Fruit fly (Drosophila melanogaster) whole organism, prepupa: ENCODE measurements around the gene CG7766.

Experiments used
- Blimp-1 ChIP-seq: fragments of 200-800 bp; sonication (Bioruptor generic); optimal IDR thresholded peaks from 3 replicates; lab custom pipeline; 2017; ENCODE audit warnings: missing biosample characterization, missing genetic modification characterization, mild to moderate bottlenecking, moderate library complexity, missing genetic modification reagents
- CG10631 ChIP-seq: fragments of 200-800 bp; sonication (Bioruptor generic); optimal IDR thresholded peaks from 2 replicates; lab custom pipeline; 2016; ENCODE audit warnings: missing biosample characterization, missing genetic modification characterization
- CG10669 ChIP-seq: fragments of 200-800 bp; sonication (Bioruptor generic); optimal IDR thresholded peaks from 3 replicates; lab custom pipeline; 2018; ENCODE audit warnings: missing biosample characterization, mild to moderate bottlenecking, missing genetic modification characterization, moderate library complexity
- CG11294 ChIP-seq: fragments of 200-800 bp; sonication (Bioruptor generic); IDR thresholded peaks from 2 replicates; pipeline ENCODE4 v1.3.6; 2022; ENCODE audit warnings: missing biosample characterization, missing genetic modification characterization
- CG11762 ChIP-seq: fragments of 200-800 bp; sonication (Bioruptor generic); optimal IDR thresholded peaks from 3 replicates; lab custom pipeline; 2016; ENCODE audit warnings: missing biosample characterization, missing genetic modification characterization; ENCODE audit not compliant: insufficient read depth
- CG11902 ChIP-seq: fragments of 200-800 bp; sonication (Bioruptor generic); optimal IDR thresholded peaks from 3 replicates; lab custom pipeline; 2016; ENCODE audit warnings: missing biosample characterization, missing genetic modification characterization
- CG15336 ChIP-seq: fragments of 200-800 bp; sonication (Bioruptor generic); IDR thresholded peaks from 2 replicates; pipeline ENCODE4 v1.3.6; 2022; ENCODE audit warnings: missing biosample characterization, missing genetic modification characterization
- CG1621 ChIP-seq: fragments of 200-800 bp; sonication (Bioruptor generic); optimal IDR thresholded peaks from 3 replicates; lab custom pipeline; 2018; ENCODE audit warnings: missing biosample characterization, mild to moderate bottlenecking, missing genetic modification characterization
- CG3032 ChIP-seq: fragments of 200-800 bp; optimal IDR thresholded peaks from 2 replicates; lab custom pipeline; 2019; ENCODE audit warnings: missing biosample characterization, mild to moderate bottlenecking, missing genetic modification characterization, moderate library complexity
- CG32006 ChIP-seq: fragments of 200-800 bp; sonication (Bioruptor generic); optimal IDR thresholded peaks from 3 replicates; lab custom pipeline; 2017; ENCODE audit warnings: missing biosample characterization, mild to moderate bottlenecking, missing genetic modification characterization
- CG34406 ChIP-seq: fragments of 200-800 bp; sonication (Bioruptor generic); optimal IDR thresholded peaks from 3 replicates; lab custom pipeline; 2016; ENCODE audit warnings: missing biosample characterization, missing genetic modification characterization
- CG3919 ChIP-seq: fragments of 200-800 bp; sonication (Bioruptor generic); optimal IDR thresholded peaks from 3 replicates; lab custom pipeline; 2016; ENCODE audit warnings: missing biosample characterization, missing genetic modification characterization
- CG6163 ChIP-seq: fragments of 200-800 bp; sonication (Bioruptor generic); IDR thresholded peaks from 3 replicates; pipeline ENCODE4 v1.3.6; 2022; ENCODE audit warnings: missing biosample characterization, missing genetic modification characterization
- CG6792 ChIP-seq: fragments of 200-800 bp; sonication (Bioruptor generic); optimal IDR thresholded peaks from 3 replicates; lab custom pipeline; 2016; ENCODE audit warnings: missing biosample characterization, missing genetic modification characterization
- CG6854 ChIP-seq: fragments of 200-800 bp; sonication (Bioruptor generic); optimal IDR thresholded peaks from 2 replicates; lab custom pipeline; 2017; ENCODE audit warnings: missing biosample characterization, mild to moderate bottlenecking, missing genetic modification characterization
- CG7368 ChIP-seq: fragments of 200-800 bp; sonication (Bioruptor generic); optimal IDR thresholded peaks from 3 replicates; lab custom pipeline; 2016; ENCODE audit warnings: missing biosample characterization, missing genetic modification characterization
- CG8119 ChIP-seq: fragments of 200-800 bp; sonication (Bioruptor generic); IDR thresholded peaks from 3 replicates; pipeline ENCODE4 v1.3.6; 2022; ENCODE audit warnings: missing biosample characterization, missing genetic modification characterization
- CG8319 ChIP-seq: fragments of 200-800 bp; sonication (Bioruptor generic); optimal IDR thresholded peaks from 3 replicates; lab custom pipeline; 2016; ENCODE audit warnings: missing biosample characterization, missing genetic modification characterization
- CG8632 ChIP-seq: fragments of 200-800 bp; sonication (Bioruptor generic); optimal IDR thresholded peaks from 3 replicates; lab custom pipeline; 2016; ENCODE audit warnings: missing biosample characterization, missing genetic modification characterization
- CG9139 ChIP-seq: fragments of 200-800 bp; sonication (Bioruptor generic); optimal IDR thresholded peaks from 3 replicates; lab custom pipeline; 2017; ENCODE audit warnings: missing biosample characterization, mild to moderate bottlenecking, missing genetic modification characterization
- Eip75B ChIP-seq: fragments of 200-800 bp; sonication (Bioruptor generic); optimal IDR thresholded peaks from 3 replicates; lab custom pipeline; 2016; ENCODE audit warnings: missing biosample characterization, missing genetic modification characterization
- Eip78C ChIP-seq: fragments of 200-800 bp; sonication (Bioruptor generic); peaks from one replicate; lab custom pipeline; 2016; ENCODE audit warnings: missing biosample characterization, missing genetic modification characterization
- Ets21C ChIP-seq: fragments of 200-800 bp; sonication (Bioruptor generic); optimal IDR thresholded peaks from 3 replicates; lab custom pipeline; 2016; ENCODE audit warnings: missing biosample characterization, missing genetic modification characterization
- Ets96B ChIP-seq: fragments of 200-800 bp; optimal IDR thresholded peaks from 2 replicates; lab custom pipeline; 2019; ENCODE audit warnings: missing biosample characterization, mild to moderate bottlenecking, missing genetic modification characterization, moderate library complexity
- Gug ChIP-seq: fragments of 200-800 bp; sonication (Bioruptor generic); IDR thresholded peaks from 2 replicates; pipeline ENCODE4 v1.3.6; 2022; ENCODE audit warnings: missing biosample characterization, missing genetic modification characterization
- Hr39 ChIP-seq: fragments of 200-800 bp; sonication (Bioruptor generic); optimal IDR thresholded peaks from 2 replicates; lab custom pipeline; 2016; ENCODE audit warnings: missing biosample characterization, missing genetic modification characterization
- Hr4 ChIP-seq: fragments of 200-800 bp; sonication (Bioruptor generic); optimal IDR thresholded peaks from 3 replicates; lab custom pipeline; 2016; ENCODE audit warnings: missing biosample characterization, missing genetic modification characterization
- Lpt ChIP-seq: fragments of 200-800 bp; sonication (Bioruptor generic); optimal IDR thresholded peaks from 3 replicates; lab custom pipeline; 2016; ENCODE audit warnings: missing biosample characterization, missing genetic modification characterization
- OdsH ChIP-seq: fragments of 200-800 bp; sonication (Bioruptor generic); optimal IDR thresholded peaks from 3 replicates; lab custom pipeline; 2016; ENCODE audit warnings: missing biosample characterization, missing genetic modification characterization
- Smox ChIP-seq: fragments of 200-800 bp; sonication (Bioruptor generic); optimal IDR thresholded peaks from 3 replicates; lab custom pipeline; 2016; ENCODE audit warnings: missing biosample characterization, missing genetic modification characterization
- Sox14 ChIP-seq: fragments of 200-800 bp; sonication (Bioruptor generic); optimal IDR thresholded peaks from 3 replicates; lab custom pipeline; 2016; ENCODE audit warnings: missing biosample characterization, missing genetic modification characterization
- Sox15 ChIP-seq: fragments of 200-800 bp; sonication (Bioruptor generic); optimal IDR thresholded peaks from 3 replicates; lab custom pipeline; 2016; ENCODE audit warnings: missing biosample characterization, missing genetic modification characterization
- achi ChIP-seq: fragments of 200-800 bp; sonication (Bioruptor generic); optimal IDR thresholded peaks from 3 replicates; lab custom pipeline; 2016; ENCODE audit warnings: missing biosample characterization, missing genetic modification characterization
- cyc ChIP-seq: fragments of 200-800 bp; sonication (Bioruptor generic); optimal IDR thresholded peaks from 3 replicates; lab custom pipeline; 2016; ENCODE audit warnings: missing biosample characterization, missing genetic modification characterization
- dac ChIP-seq: fragments of 200-800 bp; sonication (Bioruptor generic); optimal IDR thresholded peaks from 2 replicates; lab custom pipeline; 2017; ENCODE audit warnings: missing biosample characterization, mild to moderate bottlenecking, missing genetic modification characterization
- dsx ChIP-seq: fragments of 200-800 bp; optimal IDR thresholded peaks from 3 replicates; lab custom pipeline; 2019; ENCODE audit warnings: missing biosample characterization, mild to moderate bottlenecking, missing genetic modification characterization, moderate library complexity; ENCODE audit not compliant: poor library complexity, severe bottlenecking
- esn ChIP-seq: fragments of 200-800 bp; sonication (Bioruptor generic); optimal IDR thresholded peaks from 2 replicates; lab custom pipeline; 2016; ENCODE audit warnings: missing biosample characterization, mild to moderate bottlenecking, missing genetic modification characterization, moderate library complexity
- fd59A ChIP-seq: fragments of 200-800 bp; sonication (Bioruptor generic); optimal IDR thresholded peaks from 2 replicates; lab custom pipeline; 2017; ENCODE audit warnings: missing biosample characterization, mild to moderate bottlenecking, missing genetic modification characterization, missing genetic modification reagents
- fd85E ChIP-seq: fragments of 200-800 bp; sonication (Bioruptor generic); optimal IDR thresholded peaks from 3 replicates; lab custom pipeline; 2016; ENCODE audit warnings: missing biosample characterization, missing genetic modification characterization
- fkh ChIP-seq: fragments of 200-800 bp; sonication (Bioruptor generic); optimal IDR thresholded peaks from 3 replicates; lab custom pipeline; 2017; ENCODE audit warnings: missing biosample characterization, mild to moderate bottlenecking, missing genetic modification characterization, moderate library complexity
- lz ChIP-seq: fragments of 200-800 bp; sonication (Bioruptor generic); optimal IDR thresholded peaks from 3 replicates; lab custom pipeline; 2016; ENCODE audit warnings: missing biosample characterization, missing genetic modification characterization
- pdm3 ChIP-seq: fragments of 200-800 bp; sonication (Bioruptor generic); optimal IDR thresholded peaks from 3 replicates; lab custom pipeline; 2016; ENCODE audit warnings: missing biosample characterization, missing genetic modification characterization
- salr ChIP-seq, 2 experiments: fragments of 200-800 bp; sonication (Bioruptor generic); optimal IDR thresholded peaks; 3 replicates each; lab custom pipeline; 2016 to 2018; ENCODE audit warnings: missing biosample characterization in 2 of 2, missing genetic modification characterization in 2 of 2, mild to moderate bottlenecking in 1 of 2
- spab ChIP-seq: fragments of 200-800 bp; sonication (Bioruptor generic); optimal IDR thresholded peaks from 2 replicates; lab custom pipeline; 2017; ENCODE audit warnings: missing biosample characterization, mild to moderate bottlenecking, missing genetic modification characterization, missing genetic modification reagents
- ss ChIP-seq, 2 experiments: fragments of 200-800 bp; sonication (Bioruptor generic); optimal IDR thresholded peaks; 2 replicates in 1 of 2; 3 replicates in 1 of 2; lab custom pipeline; 2017 to 2018; ENCODE audit warnings: mild to moderate bottlenecking in 2 of 2, missing biosample characterization in 2 of 2, missing genetic modification characterization in 2 of 2, moderate library complexity in 1 of 2
- svp ChIP-seq: fragments of 200-800 bp; sonication (Bioruptor generic); peaks from one replicate; lab custom pipeline; 2016; ENCODE audit warnings: missing biosample characterization, missing genetic modification characterization
- vri ChIP-seq: fragments of 200-800 bp; sonication (Bioruptor generic); optimal IDR thresholded peaks from 3 replicates; lab custom pipeline; 2016; ENCODE audit warnings: missing biosample characterization, mild to moderate bottlenecking, missing genetic modification characterization

CG7766 gene

dm6 chrX:9103308-9104185 is at the start of gene CG7766:
Gene CG7766, minus strand, starts transcription at chrX:9103739.
- TF ChIP-seq svp (GFP tag; lab: Kevin White, UChicago): peak; percentile 93
- no peak for TF ChIP-seq CG3919 (GFP tag; lab: Kevin White, UChicago)
- TF ChIP-seq vri: peak; percentile 87
- TF ChIP-seq CG9139 (GFP tag; lab: Kevin White, UChicago): no peak
- TF ChIP-seq CG10669 (GFP tag; lab: Kevin White, UChicago): no peak
- no peak for TF ChIP-seq fd59A (GFP tag; lab: Kevin White, UChicago)

- TF ChIP-seq salr (GFP tag; optimal IDR thresholded peaks at IDR 0.05; lab: Kevin White, UChicago) (no peak), OdsH (no peak), pdm3 (GFP tag; lab: Kevin White, UChicago) (no peak), dac (GFP tag; lab: Kevin White, UChicago) (peak; percentile 44), CG15336 (GFP tag; lab: Robert Waterston, UW) (peak; percentile 65), Blimp-1 (GFP tag; lab: Kevin White, UChicago) (no peak), CG32006 (GFP tag; lab: Kevin White, UChicago) (peak; percentile 42), Ets96B (tag; lab: Kevin White, UChicago) (no peak), CG11294 (GFP tag; lab: Robert Waterston, UW) (no peak), svp (GFP tag; lab: Kevin White, UChicago) (no peak), Gug (no peak; the same call in 1 of the 2 replicates), CG11902 (no peak), CG3919 (GFP tag; lab: Kevin White, UChicago) (peak; percentile 33), CG10631 (GFP tag; lab: Kevin White, UChicago) (no peak), Smox (GFP tag; lab: Kevin White, UChicago) (peak; percentile 28), Hr4 (no peak), CG6854 (GFP tag; lab: Kevin White, UChicago) (peak; percentile 22), fd59A (GFP tag; lab: Kevin White, UChicago) (no peak), Lpt (GFP tag; lab: Kevin White, UChicago) (peak; percentile 85), CG34406 (no peak), CG11762 (GFP tag; lab: Kevin White, UChicago) (peak; percentile 9), CG8632 (GFP tag; lab: Kevin White, UChicago) (no peak), CG7368 (GFP tag; lab: Kevin White, UChicago) (no peak), Hr39 (GFP tag; lab: Kevin White, UChicago) (no peak), Eip78C (GFP tag; lab: Kevin White, UChicago) (peak; percentile 80), CG6792 (peak; percentile 2), lz (peak; percentile 30), Sox15 (GFP tag; lab: Kevin White, UChicago) (no peak), achi (GFP tag; lab: Kevin White, UChicago) (peak; percentile 28), CG10669 (GFP tag; lab: Kevin White, UChicago) (no peak), CG8319 (GFP tag; lab: Kevin White, UChicago) (no peak), vri (peak; percentile 83), ss (GFP tag; optimal IDR thresholded peaks at IDR 0.05; lab: Kevin White, UChicago) (peak; percentile 59 to 73), esn (GFP tag; lab: Kevin White, UChicago) (peak; percentile 49), Ets21C (no peak), dsx (GFP tag; lab: Kevin White, UChicago) (peak; percentile 4), CG3032 (tag; lab: Kevin White, UChicago) (no peak), CG8119 (GFP tag; lab: Robert Waterston, UW) (peak; percentile 63), CG1621 (tag; lab: Kevin White, UChicago) (peak; percentile 47), fkh (GFP tag; lab: Kevin White, UChicago) (peak; percentile 92), CG6163 (GFP tag; lab: Robert Waterston, UW) (peak; percentile 64; the same call in 1 of the 3 replicates), fd85E (GFP tag; lab: Kevin White, UChicago) (no peak), Eip75B (GFP tag; lab: Kevin White, UChicago) (peak; percentile 21), spab (no peak), Sox14 (GFP tag; lab: Kevin White, UChicago) (peak; percentile 61), cyc (peak; percentile 37)
Measured at dm6 chrX:9152127-9152598, 48.6 kb upstream of the CG7766 start.
